Worm (Caenorhabditis elegans) whole organism, L3 larva: Measurements from ENCODE around the gene frpr-3.

Source experiments
- R02D3.7 ChIP-seq: fragments of 150-350 bp; optimal IDR thresholded peaks from 2 replicates; lab custom pipeline; 2014; ENCODE audit warnings: missing biosample characterization, missing genetic modification characterization
- ZK546.5 ChIP-seq: sonication (generic microtip); optimal IDR thresholded peaks from 2 replicates; lab custom pipeline; 2017; ENCODE audit warnings: missing biosample characterization, missing genetic modification characterization
- aly-2 ChIP-seq: fragments of 150-350 bp; optimal IDR thresholded peaks from 2 replicates; lab custom pipeline; 2014; ENCODE audit warnings: missing biosample characterization, missing genetic modification characterization
- ceh-82 ChIP-seq: fragments of 150-350 bp; optimal IDR thresholded peaks from 2 replicates; lab custom pipeline; 2014; ENCODE audit warnings: missing biosample characterization, missing genetic modification characterization
- daf-12 ChIP-seq: fragments of 150-350 bp; optimal IDR thresholded peaks from 2 replicates; lab custom pipeline; 2014; ENCODE audit warnings: missing biosample characterization, missing genetic modification reagents, missing genetic modification characterization
- elt-1 ChIP-seq: fragments of 150-350 bp; optimal IDR thresholded peaks from 2 replicates; lab custom pipeline; 2014; ENCODE audit warnings: missing biosample characterization, missing genetic modification characterization
- elt-2 ChIP-seq: sonication (generic microtip); optimal IDR thresholded peaks from 2 replicates; lab custom pipeline; 2016; ENCODE audit warnings: missing genetic modification reagents, mild to moderate bottlenecking, missing genetic modification characterization, missing compliant biosample characterization
- elt-3 ChIP-seq, 3 experiments: fragments of 150-350 bp in 1 of 3; sonication (generic microtip) in 2 of 3; optimal IDR thresholded peaks; 2 replicates in 2 of 3; 4 replicates in 1 of 3; lab custom pipeline; 2014 to 2017; ENCODE audit warnings: missing biosample characterization in 3 of 3, missing genetic modification characterization in 3 of 3
- fkh-10 ChIP-seq: sonication (generic microtip); optimal IDR thresholded peaks from 2 replicates; lab custom pipeline; 2017; ENCODE audit warnings: missing biosample characterization, missing genetic modification reagents, missing genetic modification characterization
- fkh-2 ChIP-seq: fragments of 150-350 bp; optimal IDR thresholded peaks from 2 replicates; lab custom pipeline; 2014; ENCODE audit warnings: missing biosample characterization, missing genetic modification reagents, missing genetic modification characterization
- fos-1 ChIP-seq: fragments of 150-350 bp; optimal IDR thresholded peaks from 2 replicates; lab custom pipeline; 2014; ENCODE audit warnings: missing biosample characterization, missing genetic modification characterization
- hmg-11 ChIP-seq: sonication (generic microtip); optimal IDR thresholded peaks from 2 replicates; lab custom pipeline; 2016; ENCODE audit warnings: missing genetic modification characterization, missing compliant biosample characterization
- lin-15B ChIP-seq: fragments of 150-350 bp; optimal IDR thresholded peaks from 2 replicates; lab custom pipeline; 2014; ENCODE audit warnings: missing biosample characterization, missing genetic modification characterization
- lin-39 ChIP-seq: fragments of 150-350 bp; optimal IDR thresholded peaks from 2 replicates; lab custom pipeline; 2018; ENCODE audit warnings: missing biosample characterization, missing genetic modification reagents, missing genetic modification characterization
- lsy-12 ChIP-seq: sonication (generic microtip); optimal IDR thresholded peaks from 2 replicates; lab custom pipeline; 2016; ENCODE audit warnings: mild to moderate bottlenecking, missing genetic modification characterization, missing compliant biosample characterization
- mdl-1 ChIP-seq: fragments of 150-350 bp; optimal IDR thresholded peaks from 2 replicates; lab custom pipeline; 2014; ENCODE audit warnings: missing biosample characterization, missing genetic modification characterization
- mml-1 ChIP-seq: fragments of 150-350 bp; sonication (generic microtip); optimal IDR thresholded peaks from 3 replicates; lab custom pipeline; 2014; ENCODE audit warnings: missing biosample characterization, missing genetic modification characterization
- nfya-1 ChIP-seq: sonication (generic microtip); optimal IDR thresholded peaks from 2 replicates; lab custom pipeline; 2017; ENCODE audit warnings: missing genetic modification characterization, mild to moderate bottlenecking, missing compliant biosample characterization, antibody characterized with exemption, moderate library complexity; ENCODE audit not compliant: insufficient read depth
- nhr-11 ChIP-seq: fragments of 150-350 bp; optimal IDR thresholded peaks from 2 replicates; lab custom pipeline; 2014; ENCODE audit warnings: missing biosample characterization, missing genetic modification characterization
- nhr-12 ChIP-seq: fragments of 150-350 bp; optimal IDR thresholded peaks from 2 replicates; lab custom pipeline; 2014; ENCODE audit warnings: missing biosample characterization, missing genetic modification characterization
- nhr-23 ChIP-seq: fragments of 150-350 bp; optimal IDR thresholded peaks from 2 replicates; lab custom pipeline; 2014; ENCODE audit warnings: missing biosample characterization, missing genetic modification reagents, missing genetic modification characterization
- nhr-237 ChIP-seq: fragments of 150-350 bp; optimal IDR thresholded peaks from 2 replicates; lab custom pipeline; 2014; ENCODE audit warnings: missing biosample characterization, missing genetic modification characterization
- nhr-77 ChIP-seq: fragments of 150-350 bp; optimal IDR thresholded peaks from 2 replicates; lab custom pipeline; 2014; ENCODE audit warnings: missing biosample characterization, missing genetic modification characterization
- pha-4 ChIP-seq: fragments of 150-350 bp; optimal IDR thresholded peaks from 2 replicates; lab custom pipeline; 2014; ENCODE audit warnings: missing biosample characterization, missing genetic modification reagents, missing genetic modification characterization
- pqm-1 ChIP-seq: fragments of 150-350 bp; optimal IDR thresholded peaks from 2 replicates; lab custom pipeline; 2017; ENCODE audit warnings: missing biosample characterization, missing genetic modification characterization, inconsistent platforms
- snpc-4 ChIP-seq: fragments of 150-350 bp; optimal IDR thresholded peaks from 2 replicates; lab custom pipeline; 2014; ENCODE audit warnings: missing biosample characterization, missing genetic modification characterization
- tbx-2 ChIP-seq: sonication (generic microtip); optimal IDR thresholded peaks from 2 replicates; lab custom pipeline; 2016; ENCODE audit warnings: mild to moderate bottlenecking, missing genetic modification characterization, missing compliant biosample characterization
- unc-39 ChIP-seq: sonication (generic microtip); optimal IDR thresholded peaks from 4 replicates; lab custom pipeline; 2017; ENCODE audit warnings: missing biosample characterization, missing genetic modification characterization
- unc-62 ChIP-seq: fragments of 150-350 bp; sonication (generic microtip); optimal IDR thresholded peaks from 4 replicates; lab custom pipeline; 2014; ENCODE audit warnings: missing biosample characterization, missing genetic modification reagents, missing genetic modification characterization

frpr-3 gene

ce11 chrV:7811758-7812157 is 40.7 kb downstream of the frpr-3 start, which contains the start of gene ZK742.4:
Gene ZK742.4 (minus strand): TSS chrV:7811792.
- TF ChIP-seq mdl-1 (no peak), pha-4 (tag; lab: Kevin White, UChicago) (peak; percentile 55)

- TF ChIP-seq aly-2 (tag; lab: Kevin White, UChicago) (peak; percentile 73), tbx-2 (no peak)
Observed at ce11 chrV:7814601-7815000, 43.5 kb downstream of the frpr-3 start, which contains the start of gene ZK742.6. Gene ZK742.6 (minus strand): TSS chrV:7814942.

ce11 chrV:7816486-7816885 is 45.4 kb downstream of the frpr-3 start:
- TF ChIP-seq ZK546.5 (tag; lab: Kevin White, UChicago) (no peak), nhr-237 (tag; lab: Kevin White, UChicago) (no peak), unc-39 (no peak), R02D3.7 (tag; lab: Kevin White, UChicago) (no peak), daf-12 (tag; lab: Kevin White, UChicago) (no peak), mml-1 (tag; lab: Kevin White, UChicago) (no peak), fos-1 (tag; lab: Kevin White, UChicago) (no peak), lin-39 (tag; lab: Kevin White, UChicago) (no peak), fkh-10 (GFP tag; lab: Kevin White, UChicago) (peak; percentile 24), pqm-1 (tag; lab: Kevin White, UChicago) (no peak), nhr-12 (tag; lab: Kevin White, UChicago) (no peak), nhr-77 (tag; lab: Kevin White, UChicago) (no peak), elt-1 (tag; lab: Kevin White, UChicago) (peak; percentile 11)

- TF ChIP-seq mdl-1 (no peak), elt-3 (tag; optimal IDR thresholded peaks at IDR 0.05; lab: Kevin White, UChicago) (no peak), ceh-82 (no peak), unc-39 (no peak), nhr-11 (tag; lab: Kevin White, UChicago) (no peak), fkh-2 (tag; lab: Kevin White, UChicago) (no peak), lsy-12 (no peak), nhr-12 (tag; lab: Kevin White, UChicago) (no peak), lin-15B (tag; lab: Kevin White, UChicago) (no peak), nfya-1 (tag; lab: Kevin White, UChicago) (peak; percentile 21), fkh-10 (GFP tag; lab: Kevin White, UChicago) (peak; percentile 14), elt-1 (tag; lab: Kevin White, UChicago) (no peak)
Observed at ce11 chrV:7819585-7819984, 48.5 kb downstream of the frpr-3 start.

- TF ChIP-seq pqm-1 (tag; lab: Kevin White, UChicago) (peak; percentile 37), nfya-1 (tag; lab: Kevin White, UChicago) (peak; percentile 50), hmg-11 (tag; lab: Kevin White, UChicago) (no peak), lsy-12 (no peak), lin-15B (tag; lab: Kevin White, UChicago) (peak; percentile 51), snpc-4 (tag; lab: Kevin White, UChicago) (peak; percentile 19), elt-2 (tag; lab: Kevin White, UChicago) (peak; percentile 39), nhr-23 (tag; lab: Kevin White, UChicago) (peak; percentile 54), nhr-12 (tag; lab: Kevin White, UChicago) (no peak), pha-4 (tag; lab: Kevin White, UChicago) (peak; percentile 73)
Observed at ce11 chrV:7820270-7820669, 49.2 kb downstream of the frpr-3 start, which contains the start of gene lbp-4. Gene lbp-4 (plus strand): TSS chrV:7820578.

- TF ChIP-seq lin-39 (tag; lab: Kevin White, UChicago) (peak; percentile 22), unc-62 (GFP tag; lab: Kevin White, UChicago) (peak; percentile 71), nfya-1 (tag; lab: Kevin White, UChicago) (peak; percentile 9), nhr-237 (tag; lab: Kevin White, UChicago) (no peak)
Observed at ce11 chrV:7822655-7823054, 51.6 kb downstream of the frpr-3 start.
